Fruit fly (Drosophila melanogaster) whole organism, prepupa: ENCODE results near the gene CG10638.

Experiments used
- Blimp-1 ChIP-seq: fragments of 200-800 bp; sonication (Bioruptor generic); optimal IDR thresholded peaks from 3 replicates; lab custom pipeline; 2017; ENCODE audit warnings: missing biosample characterization, missing genetic modification characterization, mild to moderate bottlenecking, moderate library complexity, missing genetic modification reagents
- CG10631 ChIP-seq: fragments of 200-800 bp; sonication (Bioruptor generic); optimal IDR thresholded peaks from 2 replicates; lab custom pipeline; 2016; ENCODE audit warnings: missing biosample characterization, missing genetic modification characterization
- CG1621 ChIP-seq: fragments of 200-800 bp; sonication (Bioruptor generic); optimal IDR thresholded peaks from 3 replicates; lab custom pipeline; 2018; ENCODE audit warnings: missing biosample characterization, mild to moderate bottlenecking, missing genetic modification characterization
- CG31627 ChIP-seq: fragments of 200-800 bp; sonication (Bioruptor generic); optimal IDR thresholded peaks from 3 replicates; lab custom pipeline; 2016; ENCODE audit warnings: missing biosample characterization, missing genetic modification characterization
- CG4318 ChIP-seq: fragments of 200-800 bp; sonication (Bioruptor generic); optimal IDR thresholded peaks from 3 replicates; lab custom pipeline; 2017; ENCODE audit warnings: missing biosample characterization, mild to moderate bottlenecking, missing genetic modification characterization
- CG6163 ChIP-seq: fragments of 200-800 bp; sonication (Bioruptor generic); IDR thresholded peaks from 3 replicates; pipeline ENCODE4 v1.3.6; 2022; ENCODE audit warnings: missing biosample characterization, missing genetic modification characterization
- CG6792 ChIP-seq: fragments of 200-800 bp; sonication (Bioruptor generic); optimal IDR thresholded peaks from 3 replicates; lab custom pipeline; 2016; ENCODE audit warnings: missing biosample characterization, missing genetic modification characterization
- CG6808 ChIP-seq: fragments of 200-800 bp; sonication (Bioruptor generic); optimal IDR thresholded peaks from 3 replicates; lab custom pipeline; 2017; ENCODE audit warnings: missing biosample characterization, missing genetic modification characterization, mild to moderate bottlenecking, moderate library complexity, missing genetic modification reagents
- CG6854 ChIP-seq: fragments of 200-800 bp; sonication (Bioruptor generic); optimal IDR thresholded peaks from 2 replicates; lab custom pipeline; 2017; ENCODE audit warnings: missing biosample characterization, mild to moderate bottlenecking, missing genetic modification characterization
- CG8319 ChIP-seq: fragments of 200-800 bp; sonication (Bioruptor generic); optimal IDR thresholded peaks from 3 replicates; lab custom pipeline; 2016; ENCODE audit warnings: missing biosample characterization, missing genetic modification characterization
- CG8632 ChIP-seq: fragments of 200-800 bp; sonication (Bioruptor generic); optimal IDR thresholded peaks from 3 replicates; lab custom pipeline; 2016; ENCODE audit warnings: missing biosample characterization, missing genetic modification characterization
- CG9139 ChIP-seq: fragments of 200-800 bp; sonication (Bioruptor generic); optimal IDR thresholded peaks from 3 replicates; lab custom pipeline; 2017; ENCODE audit warnings: missing biosample characterization, mild to moderate bottlenecking, missing genetic modification characterization
- Eip78C ChIP-seq: fragments of 200-800 bp; sonication (Bioruptor generic); peaks from one replicate; lab custom pipeline; 2016; ENCODE audit warnings: missing biosample characterization, missing genetic modification characterization
- Eip93F ChIP-seq: fragments of 200-800 bp; sonication (Bioruptor generic); optimal IDR thresholded peaks from 2 replicates; lab custom pipeline; 2016; ENCODE audit warnings: missing biosample characterization, mild to moderate bottlenecking, missing genetic modification characterization
- Ets21C ChIP-seq: fragments of 200-800 bp; sonication (Bioruptor generic); optimal IDR thresholded peaks from 3 replicates; lab custom pipeline; 2016; ENCODE audit warnings: missing biosample characterization, missing genetic modification characterization
- Hr38 ChIP-seq: sonication (Bioruptor generic); optimal IDR thresholded peaks from 2 replicates; lab custom pipeline; 2016; ENCODE audit warnings: missing biosample characterization, missing genetic modification characterization
- Hr39 ChIP-seq: fragments of 200-800 bp; sonication (Bioruptor generic); optimal IDR thresholded peaks from 2 replicates; lab custom pipeline; 2016; ENCODE audit warnings: missing biosample characterization, missing genetic modification characterization
- Smox ChIP-seq: fragments of 200-800 bp; sonication (Bioruptor generic); optimal IDR thresholded peaks from 3 replicates; lab custom pipeline; 2016; ENCODE audit warnings: missing biosample characterization, missing genetic modification characterization
- achi ChIP-seq: fragments of 200-800 bp; sonication (Bioruptor generic); optimal IDR thresholded peaks from 3 replicates; lab custom pipeline; 2016; ENCODE audit warnings: missing biosample characterization, missing genetic modification characterization
- acj6 ChIP-seq: fragments of 200-800 bp; sonication (Bioruptor generic); optimal IDR thresholded peaks from 3 replicates; lab custom pipeline; 2016; ENCODE audit warnings: missing biosample characterization, missing genetic modification characterization
- cyc ChIP-seq: fragments of 200-800 bp; sonication (Bioruptor generic); optimal IDR thresholded peaks from 3 replicates; lab custom pipeline; 2016; ENCODE audit warnings: missing biosample characterization, missing genetic modification characterization
- dsx ChIP-seq: fragments of 200-800 bp; optimal IDR thresholded peaks from 3 replicates; lab custom pipeline; 2019; ENCODE audit warnings: missing biosample characterization, mild to moderate bottlenecking, missing genetic modification characterization, moderate library complexity; ENCODE audit not compliant: poor library complexity, severe bottlenecking
- eg ChIP-seq: fragments of 200-800 bp; sonication (Bioruptor generic); IDR thresholded peaks from 3 replicates; pipeline ENCODE4 v1.3.6; 2022; ENCODE audit warnings: missing biosample characterization, missing genetic modification characterization
- esn ChIP-seq: fragments of 200-800 bp; sonication (Bioruptor generic); optimal IDR thresholded peaks from 2 replicates; lab custom pipeline; 2016; ENCODE audit warnings: missing biosample characterization, mild to moderate bottlenecking, missing genetic modification characterization, moderate library complexity
- fd59A ChIP-seq: fragments of 200-800 bp; sonication (Bioruptor generic); optimal IDR thresholded peaks from 2 replicates; lab custom pipeline; 2017; ENCODE audit warnings: missing biosample characterization, mild to moderate bottlenecking, missing genetic modification characterization, missing genetic modification reagents
- fd85E ChIP-seq: fragments of 200-800 bp; sonication (Bioruptor generic); optimal IDR thresholded peaks from 3 replicates; lab custom pipeline; 2016; ENCODE audit warnings: missing biosample characterization, missing genetic modification characterization
- fkh ChIP-seq: fragments of 200-800 bp; sonication (Bioruptor generic); optimal IDR thresholded peaks from 3 replicates; lab custom pipeline; 2017; ENCODE audit warnings: missing biosample characterization, mild to moderate bottlenecking, missing genetic modification characterization, moderate library complexity
- lz ChIP-seq: fragments of 200-800 bp; sonication (Bioruptor generic); optimal IDR thresholded peaks from 3 replicates; lab custom pipeline; 2016; ENCODE audit warnings: missing biosample characterization, missing genetic modification characterization
- salr ChIP-seq, 2 experiments: fragments of 200-800 bp; sonication (Bioruptor generic); optimal IDR thresholded peaks; 3 replicates each; lab custom pipeline; 2016 to 2018; ENCODE audit warnings: missing biosample characterization in 2 of 2, missing genetic modification characterization in 2 of 2, mild to moderate bottlenecking in 1 of 2
- ss ChIP-seq, 2 experiments: fragments of 200-800 bp; sonication (Bioruptor generic); optimal IDR thresholded peaks; 2 replicates in 1 of 2; 3 replicates in 1 of 2; lab custom pipeline; 2017 to 2018; ENCODE audit warnings: mild to moderate bottlenecking in 2 of 2, missing biosample characterization in 2 of 2, missing genetic modification characterization in 2 of 2, moderate library complexity in 1 of 2
- svp ChIP-seq: fragments of 200-800 bp; sonication (Bioruptor generic); peaks from one replicate; lab custom pipeline; 2016; ENCODE audit warnings: missing biosample characterization, missing genetic modification characterization
- topi ChIP-seq: fragments of 200-800 bp; sonication (Bioruptor generic); optimal IDR thresholded peaks from 3 replicates; lab custom pipeline; 2016; ENCODE audit warnings: missing biosample characterization, missing genetic modification characterization

Gene CG10638

dm6 chr3L:12468016-12468415, 33.1 kb downstream of the CG10638 start, which contains the start of gene eyg:
Gene eyg, minus strand, starts transcription at chr3L:12468021.
- TF ChIP-seq CG6792 (GFP tag; lab: Kevin White, UChicago) (peak; percentile 9), esn (GFP tag; lab: Kevin White, UChicago) (peak; percentile 22), salr (GFP tag; optimal IDR thresholded peaks at IDR 0.05; lab: Kevin White, UChicago) (peak in 1 of 2 experiments; percentile 38), CG8632 (peak; percentile 12), Eip78C (GFP tag; lab: Kevin White, UChicago) (peak; percentile 37), fkh (GFP tag; lab: Kevin White, UChicago) (peak; percentile 100), Ets21C (GFP tag; lab: Kevin White, UChicago) (no peak), Hr38 (no peak), dsx (GFP tag; lab: Kevin White, UChicago) (no peak), fd85E (GFP tag; lab: Kevin White, UChicago) (no peak), CG10631 (no peak), CG1621 (tag; lab: Kevin White, UChicago) (no peak)

dm6 chr3L:12465229-12465628, 35.9 kb downstream of the CG10638 start:
- TF ChIP-seq topi: peak; percentile 31
- no peak for TF ChIP-seq ss (GFP tag; optimal IDR thresholded peaks at IDR 0.05; lab: Kevin White, UChicago)
- peak; percentile 64 for TF ChIP-seq Eip78C (GFP tag; lab: Kevin White, UChicago)
- TF ChIP-seq CG6163 (GFP tag; lab: Robert Waterston, UW): no peak
- TF ChIP-seq cyc (GFP tag; lab: Kevin White, UChicago): peak; percentile 47
- TF ChIP-seq acj6: no peak

dm6 chr3L:12463580-12463979, 37.5 kb downstream of the CG10638 start:
- no peak for TF ChIP-seq salr (GFP tag; optimal IDR thresholded peaks at IDR 0.05; lab: Kevin White, UChicago)
- no peak for TF ChIP-seq CG6808 (GFP tag; lab: Kevin White, UChicago)
- no peak for TF ChIP-seq dsx (GFP tag; lab: Kevin White, UChicago)
- TF ChIP-seq CG4318 (GFP tag; lab: Kevin White, UChicago): no peak
- TF ChIP-seq svp (GFP tag; lab: Kevin White, UChicago): no peak
- no peak for TF ChIP-seq CG9139
- no peak for TF ChIP-seq achi (GFP tag; lab: Kevin White, UChicago)
- TF ChIP-seq CG6854 (GFP tag; lab: Kevin White, UChicago): no peak
- TF ChIP-seq Eip78C (GFP tag; lab: Kevin White, UChicago): no peak
- TF ChIP-seq CG31627 (GFP tag; lab: Kevin White, UChicago): no peak
- no peak for TF ChIP-seq Blimp-1 (GFP tag; lab: Kevin White, UChicago)

- TF ChIP-seq esn (GFP tag; lab: Kevin White, UChicago) (no peak), Hr39 (GFP tag; lab: Kevin White, UChicago) (no peak), Eip78C (GFP tag; lab: Kevin White, UChicago) (no peak), acj6 (no peak), CG8632 (no peak), Eip93F (GFP tag; lab: Kevin White, UChicago) (no peak), fd59A (GFP tag; lab: Kevin White, UChicago) (no peak), CG1621 (tag; lab: Kevin White, UChicago) (no peak), Smox (GFP tag; lab: Kevin White, UChicago) (no peak), lz (GFP tag; lab: Kevin White, UChicago) (no peak), CG8319 (GFP tag; lab: Kevin White, UChicago) (no peak), eg (GFP tag; lab: Robert Waterston, UW) (no peak)
Observed at dm6 chr3L:12461953-12462352, 39.2 kb downstream of the CG10638 start.
